Fruit fly (Drosophila melanogaster) whole organism, embryonic: ENCODE results near the gene Fmr1.

Experiments
- ATbp ChIP-seq: fragments of 200-800 bp; sonication (Bioruptor generic); optimal IDR thresholded peaks from 2 replicates; lab custom pipeline; 2017; ENCODE audit warnings: missing biosample characterization, mild to moderate bottlenecking, missing genetic modification characterization, missing genetic modification reagents
- Adf1 ChIP-seq: fragments of 200-800 bp; sonication (Bioruptor generic); IDR thresholded peaks from 2 replicates; pipeline ENCODE4 v1.3.6; 2022; ENCODE audit warnings: missing biosample characterization, missing genetic modification characterization
- Aef1 ChIP-seq: fragments of 200-800 bp; sonication (Bioruptor generic); IDR thresholded peaks from 3 replicates; pipeline ENCODE4 v1.3.6; 2022; ENCODE audit warnings: missing biosample characterization, missing genetic modification characterization
- Atf-2 ChIP-seq: fragments of 200-800 bp; sonication (Bioruptor generic); optimal IDR thresholded peaks from 2 replicates; lab custom pipeline; 2016; ENCODE audit warnings: missing biosample characterization, missing genetic modification characterization
- Awh ChIP-seq: fragments of 200-800 bp; sonication (Bioruptor generic); IDR thresholded peaks from 2 replicates; pipeline ENCODE4, ENCODE4 v1.3.6; 2022; ENCODE audit warnings: missing biosample characterization, missing genetic modification characterization
- CG11504 ChIP-seq: fragments of 200-800 bp; sonication (Bioruptor generic); optimal IDR thresholded peaks from 3 replicates; lab custom pipeline; 2019; ENCODE audit warnings: missing biosample characterization, mild to moderate bottlenecking, missing genetic modification characterization, moderate library complexity
- CG1233 ChIP-seq: fragments of 200-800 bp; sonication (Bioruptor generic); optimal IDR thresholded peaks from 4 replicates; lab custom pipeline; 2018; ENCODE audit warnings: missing biosample characterization, mild to moderate bottlenecking, missing genetic modification characterization
- CG12391 ChIP-seq: fragments of 200-800 bp; sonication (Bioruptor generic); optimal IDR thresholded peaks from 3 replicates; lab custom pipeline; 2018; ENCODE audit warnings: missing biosample characterization, mild to moderate bottlenecking, missing genetic modification characterization, moderate library complexity
- CG14050 ChIP-seq: fragments of 200-800 bp; sonication (Bioruptor generic); IDR thresholded peaks from 3 replicates; pipeline ENCODE4 v1.3.6; 2022; ENCODE audit warnings: missing biosample characterization, missing genetic modification characterization
- CG14667 ChIP-seq: fragments of 200-800 bp; sonication (Bioruptor generic); IDR thresholded peaks from 2 replicates; pipeline ENCODE4 v1.3.6; 2022; ENCODE audit warnings: missing biosample characterization, missing genetic modification characterization
- CG15073 ChIP-seq: fragments of 200-800 bp; sonication (Bioruptor generic); optimal IDR thresholded peaks from 2 replicates; lab custom pipeline; 2016; ENCODE audit warnings: missing biosample characterization, missing genetic modification characterization
- CG1792 ChIP-seq: fragments of 200-800 bp; sonication (Bioruptor generic); optimal IDR thresholded peaks from 2 replicates; lab custom pipeline; 2016; ENCODE audit warnings: missing biosample characterization, missing genetic modification characterization
- CG31365 ChIP-seq: fragments of 200-800 bp; sonication (Bioruptor generic); optimal IDR thresholded peaks from 2 replicates; lab custom pipeline; 2018; ENCODE audit warnings: missing biosample characterization, mild to moderate bottlenecking, missing genetic modification characterization
- CG32532 ChIP-seq: fragments of 200-800 bp; sonication (Bioruptor generic); IDR thresholded peaks from 2 replicates; pipeline ENCODE4 v1.3.6; 2022; ENCODE audit warnings: missing biosample characterization, missing genetic modification characterization
- CG4707 ChIP-seq: fragments of 200-800 bp; sonication (Bioruptor generic); optimal IDR thresholded peaks from 2 replicates; lab custom pipeline; 2018; ENCODE audit warnings: missing biosample characterization, mild to moderate bottlenecking, missing genetic modification characterization, moderate library complexity
- CG6272 ChIP-seq: fragments of 200-800 bp; sonication (Bioruptor generic); IDR thresholded peaks from 2 replicates; pipeline ENCODE4 v1.3.6; 2022; ENCODE audit warnings: missing biosample characterization, missing genetic modification characterization
- CG7928 ChIP-seq: fragments of 200-800 bp; sonication (Bioruptor generic); optimal IDR thresholded peaks from 2 replicates; lab custom pipeline; 2017; ENCODE audit warnings: missing biosample characterization, mild to moderate bottlenecking, missing genetic modification characterization
- CG8089 ChIP-seq: fragments of 200-800 bp; sonication (Bioruptor generic); optimal IDR thresholded peaks from 3 replicates; lab custom pipeline; 2016; ENCODE audit warnings: missing biosample characterization, missing genetic modification characterization
- CTCF ChIP-seq: fragments of 200-800 bp; sonication (Bioruptor generic); optimal IDR thresholded peaks from 2 replicates; lab custom pipeline; 2017; ENCODE audit warnings: missing biosample characterization, mild to moderate bottlenecking, missing genetic modification characterization, moderate library complexity
- Dfd ChIP-seq, 2 experiments: fragments of >200 bp; optimal IDR thresholded peaks; 2 replicates each; lab custom pipeline; 2017; ENCODE audit warnings: missing biosample characterization in 2 of 2, missing genetic modification characterization in 2 of 2
- Dp ChIP-seq: fragments of 200-800 bp; sonication (Bioruptor generic); optimal IDR thresholded peaks from 2 replicates; lab custom pipeline; 2018; ENCODE audit warnings: missing biosample characterization, mild to moderate bottlenecking, missing genetic modification characterization, moderate library complexity
- Drgx ChIP-seq: fragments of 200-800 bp; sonication (Bioruptor generic); IDR thresholded peaks from 2 replicates; pipeline ENCODE4 v1.3.6; 2022; ENCODE audit warnings: missing biosample characterization, missing genetic modification characterization
- Eip74EF ChIP-seq, 2 experiments: fragments of 200-800 bp in 1 of 2; fragments of >200 bp in 1 of 2; sonication (Bioruptor generic) in 1 of 2; optimal IDR thresholded peaks; 2 replicates each; lab custom pipeline; 2017 to 2019; ENCODE audit warnings: missing biosample characterization in 2 of 2, missing genetic modification characterization in 2 of 2, mild to moderate bottlenecking in 1 of 2, moderate library complexity in 1 of 2
- GATAe ChIP-seq: fragments of 200-800 bp; sonication (Bioruptor generic); conservative IDR thresholded peaks from 2 replicates; pipeline ENCODE4 v1.3.6; 2022; ENCODE audit warnings: missing biosample characterization, missing genetic modification characterization
- HLHmδ ChIP-seq: fragments of 200-800 bp; sonication (Bioruptor generic); optimal IDR thresholded peaks from 2 replicates; lab custom pipeline; 2018; ENCODE audit warnings: missing biosample characterization, mild to moderate bottlenecking, missing genetic modification characterization, moderate library complexity
- Hr3 ChIP-seq: fragments of 200-800 bp; sonication (Bioruptor generic); optimal IDR thresholded peaks from 3 replicates; lab custom pipeline; 2016; ENCODE audit warnings: missing biosample characterization, missing genetic modification characterization
- MTF-1 ChIP-seq: fragments of 200-800 bp; sonication (Bioruptor generic); optimal IDR thresholded peaks from 2 replicates; lab custom pipeline; 2018; ENCODE audit warnings: missing biosample characterization, mild to moderate bottlenecking, missing genetic modification characterization, borderline replicate concordance
- Med ChIP-seq: fragments of 200-800 bp; sonication (Bioruptor generic); peaks from one replicate; lab custom pipeline; 2016; ENCODE audit warnings: missing biosample characterization, missing genetic modification characterization, mild to moderate bottlenecking, inconsistent platforms, moderate library complexity
- Myb ChIP-seq: fragments of 200-800 bp; sonication (Bioruptor generic); optimal IDR thresholded peaks from 2 replicates; lab custom pipeline; 2016; ENCODE audit warnings: missing biosample characterization, missing genetic modification characterization
- Opbp ChIP-seq: fragments of 200-800 bp; sonication (Bioruptor generic); IDR thresholded peaks from 3 replicates; pipeline ENCODE4 v1.3.6; 2022; ENCODE audit warnings: missing biosample characterization, missing genetic modification characterization; ENCODE audit not compliant: partially characterized antibody
- Vsx1 ChIP-seq: fragments of 200-800 bp; sonication (Bioruptor generic); optimal IDR thresholded peaks from 2 replicates; lab custom pipeline; 2017; ENCODE audit warnings: missing biosample characterization, mild to moderate bottlenecking, missing genetic modification characterization, missing genetic modification reagents
- ab ChIP-seq: fragments of 200-800 bp; sonication (Bioruptor generic); optimal IDR thresholded peaks from 2 replicates; lab custom pipeline; 2016; ENCODE audit warnings: missing biosample characterization, missing genetic modification characterization
- ara ChIP-seq: fragments of 200-800 bp; sonication (Bioruptor generic); IDR thresholded peaks from 2 replicates; pipeline ENCODE4 v1.3.6; 2022; ENCODE audit warnings: missing biosample characterization, missing genetic modification characterization
- caup ChIP-seq: fragments of 200-800 bp; sonication (Bioruptor generic); optimal IDR thresholded peaks from 3 replicates; lab custom pipeline; 2017; ENCODE audit warnings: missing biosample characterization, mild to moderate bottlenecking, missing genetic modification characterization, moderate library complexity; ENCODE audit not compliant: severe bottlenecking
- disco-r ChIP-seq: fragments of 200-800 bp; sonication (Bioruptor generic); optimal IDR thresholded peaks from 2 replicates; lab custom pipeline; 2016; ENCODE audit warnings: missing biosample characterization, missing genetic modification characterization
- emc ChIP-seq: fragments of 200-800 bp; sonication (Bioruptor generic); optimal IDR thresholded peaks from 2 replicates; lab custom pipeline; 2016; ENCODE audit warnings: missing biosample characterization, missing genetic modification characterization
- ems ChIP-seq: fragments of 200-800 bp; sonication (Bioruptor generic); optimal IDR thresholded peaks from 3 replicates; lab custom pipeline; 2016; ENCODE audit warnings: missing biosample characterization, missing genetic modification characterization
- hbn ChIP-seq: fragments of 200-800 bp; sonication (Bioruptor generic); IDR thresholded peaks from 2 replicates; pipeline ENCODE4 v1.3.6; 2022; ENCODE audit warnings: missing biosample characterization, missing genetic modification characterization; ENCODE audit not compliant: partially characterized antibody
- kay ChIP-seq: fragments of 200-800 bp; sonication (Bioruptor generic); optimal IDR thresholded peaks from 2 replicates; lab custom pipeline; 2016; ENCODE audit warnings: missing biosample characterization, missing genetic modification characterization
- klu ChIP-seq: fragments of 200-800 bp; sonication (Bioruptor generic); IDR thresholded peaks from 2 replicates; pipeline ENCODE4 v1.3.6; 2022; ENCODE audit warnings: missing biosample characterization, missing genetic modification characterization
- mirr ChIP-seq: fragments of 200-800 bp; sonication (Bioruptor generic); optimal IDR thresholded peaks from 3 replicates; lab custom pipeline; 2018; ENCODE audit warnings: missing biosample characterization, mild to moderate bottlenecking, missing genetic modification characterization
- mld ChIP-seq: fragments of 200-800 bp; sonication (Bioruptor generic); IDR thresholded peaks from 3 replicates; pipeline ENCODE4 v1.3.6; 2022; ENCODE audit warnings: missing biosample characterization, missing genetic modification characterization; ENCODE audit not compliant: partially characterized antibody
- nau ChIP-seq: fragments of 200-800 bp; sonication (Bioruptor generic); optimal IDR thresholded peaks from 3 replicates; lab custom pipeline; 2017; ENCODE audit warnings: missing biosample characterization, mild to moderate bottlenecking, missing genetic modification characterization, missing genetic modification reagents
- pan ChIP-seq, 4 experiments: fragments of >200 bp in 3 of 4; fragments of 200-800 bp in 1 of 4; sonication (Bioruptor generic) in 1 of 4; optimal IDR thresholded peaks in 3 of 4; IDR thresholded peaks in 1 of 4; 2 replicates each; pipeline versions ENCODE4 v1.3.6 to Lab custom; 2017 to 2022; ENCODE audit warnings: missing biosample characterization in 2 of 4, missing genetic modification characterization in 2 of 4, mixed read lengths in 1 of 4
- peb ChIP-seq: fragments of 200-800 bp; sonication (Bioruptor generic); IDR thresholded peaks from 2 replicates; pipeline ENCODE4 v1.3.6; 2022; ENCODE audit warnings: missing biosample characterization, missing genetic modification characterization
- pita ChIP-seq: fragments of 200-800 bp; sonication (Bioruptor generic); optimal IDR thresholded peaks from 2 replicates; lab custom pipeline; 2017; ENCODE audit warnings: missing biosample characterization, mild to moderate bottlenecking, missing genetic modification characterization
- pnt ChIP-seq: fragments of 200-800 bp; sonication (Bioruptor generic); optimal IDR thresholded peaks from 3 replicates; lab custom pipeline; 2016; ENCODE audit warnings: missing biosample characterization, missing genetic modification characterization
- sim ChIP-seq: fragments of 200-800 bp; sonication (Bioruptor generic); IDR thresholded peaks from 2 replicates; pipeline ENCODE4 v1.3.6; 2022; ENCODE audit warnings: missing biosample characterization, missing genetic modification characterization
- so ChIP-seq: fragments of 200-800 bp; sonication (Bioruptor generic); IDR thresholded peaks from 3 replicates; pipeline ENCODE4 v1.3.6; 2022; ENCODE audit warnings: missing biosample characterization, missing genetic modification characterization
- tup ChIP-seq: fragments of 200-800 bp; sonication (Bioruptor generic); optimal IDR thresholded peaks from 2 replicates; lab custom pipeline; 2016; ENCODE audit warnings: missing biosample characterization, mild to moderate bottlenecking, missing genetic modification characterization, moderate library complexity
- unpg ChIP-seq: fragments of 200-800 bp; sonication (Bioruptor generic); optimal IDR thresholded peaks from 3 replicates; lab custom pipeline; 2018; ENCODE audit warnings: missing biosample characterization, mild to moderate bottlenecking, missing genetic modification characterization, moderate library complexity

The Fmr1 gene

DNA sequence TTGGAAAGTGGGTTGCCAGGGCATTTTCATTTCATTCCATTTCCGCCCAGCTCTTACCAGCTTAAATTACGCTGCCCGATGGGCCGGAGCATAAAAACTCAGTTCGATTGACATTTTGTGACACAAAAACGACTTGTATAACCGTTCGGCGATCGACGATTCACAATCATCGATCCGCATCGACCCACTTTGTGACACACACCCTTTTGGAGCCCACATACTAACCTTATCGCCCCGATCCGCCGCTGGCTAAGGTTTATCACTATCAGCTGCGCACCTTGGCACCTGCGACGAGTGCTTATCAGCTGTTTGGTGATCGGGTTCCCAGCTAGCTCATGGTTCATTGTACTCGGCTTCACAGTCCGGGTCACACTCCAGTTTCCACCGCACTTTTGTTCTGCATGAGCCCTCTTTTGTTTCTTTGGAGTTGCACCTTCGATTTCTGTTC, 10.5 kb downstream of the Fmr1 start (continued):
- TF ChIP-seq pan (optimal IDR thresholded peaks at IDR 0.05; lab: Kevin White, UChicago), result no peak
- peak in 1 of 2 experiments; percentile 16 for TF ChIP-seq pan (GFP tag; optimal IDR thresholded peaks at IDR 0.05 in 1 of 2, IDR thresholded peaks at IDR 0.05 in 1 of 2)
- no peak for TF ChIP-seq Hr3 (GFP tag; lab: Kevin White, UChicago)
- no peak for TF ChIP-seq CG14667 (GFP tag; lab: Robert Waterston, UW)
- no peak for TF ChIP-seq Aef1 (GFP tag; lab: Robert Waterston, UW)
- no peak for TF ChIP-seq disco-r (GFP tag; lab: Kevin White, UChicago)
- TF ChIP-seq pnt (GFP tag; lab: Kevin White, UChicago), result no peak
- TF ChIP-seq Myb (GFP tag; lab: Kevin White, UChicago), result no peak
- TF ChIP-seq CG32532 (GFP tag; lab: Robert Waterston, UW), result 0 out of 2 replicates have a peak, but pooled peaks have one; percentile 24
- TF ChIP-seq sim, result no peak
- TF ChIP-seq CG1233 (GFP tag; lab: Kevin White, UChicago), result no peak
- TF ChIP-seq Vsx1, result no peak
- TF ChIP-seq CTCF (GFP tag; lab: Kevin White, UChicago), result no peak
- TF ChIP-seq GATAe, result peak; percentile 77
- TF ChIP-seq klu, result no peak
- no peak for TF ChIP-seq CG7928 (GFP tag; lab: Kevin White, UChicago)
- no peak for TF ChIP-seq unpg
- TF ChIP-seq pita (GFP tag; lab: Kevin White, UChicago), result no peak
- no peak for TF ChIP-seq emc (GFP tag; lab: Kevin White, UChicago)
- TF ChIP-seq CG12391 (tag; lab: Kevin White, UChicago), result no peak
- no peak for TF ChIP-seq ara (GFP tag; lab: Robert Waterston, UW)
- no peak for TF ChIP-seq ATbp (GFP tag; lab: Kevin White, UChicago)
- TF ChIP-seq CG6272 (GFP tag; lab: Robert Waterston, UW), result no peak
- TF ChIP-seq CG15073 (GFP tag; lab: Kevin White, UChicago), result no peak
- no peak for TF ChIP-seq MTF-1 (GFP tag; lab: Kevin White, UChicago)
- TF ChIP-seq CG14050 (GFP tag; lab: Robert Waterston, UW), result no peak
- TF ChIP-seq ab, result no peak
- no peak for TF ChIP-seq Dfd (GFP tag; optimal IDR thresholded peaks at IDR 0.05; lab: Kevin White, UChicago)
- TF ChIP-seq mld (GFP tag; lab: Robert Waterston, UW), result no peak
- TF ChIP-seq Dp (GFP tag; lab: Kevin White, UChicago), result no peak
- peak; percentile 82 for TF ChIP-seq mirr (GFP tag; lab: Kevin White, UChicago)
- TF ChIP-seq HLHmδ, result no peak
- TF ChIP-seq Eip74EF (GFP tag; optimal IDR thresholded peaks at IDR 0.05; lab: Kevin White, UChicago), result peak in 1 of 2 experiments; percentile 58
- no peak for TF ChIP-seq Drgx (GFP tag; lab: Robert Waterston, UW)
- TF ChIP-seq ems, result no peak
- no peak for TF ChIP-seq Atf-2
- TF ChIP-seq caup, result peak; percentile 10
- no peak for TF ChIP-seq peb (GFP tag; lab: Robert Waterston, UW)
- no peak for TF ChIP-seq nau
- no peak for TF ChIP-seq CG8089
- peak; percentile 79 for TF ChIP-seq Med (GFP tag; lab: Kevin White, UChicago)
- TF ChIP-seq Opbp, result no peak
- no peak for TF ChIP-seq CG4707 (GFP tag; lab: Kevin White, UChicago)
- TF ChIP-seq CG1792, result no peak
- TF ChIP-seq CG31365 (tag; lab: Kevin White, UChicago), result no peak
- TF ChIP-seq so (GFP tag; lab: Robert Waterston, UW), result 0 out of 3 replicates have a peak, but pooled peaks have one; percentile 17
- TF ChIP-seq tup (GFP tag; lab: Kevin White, UChicago), result no peak
- no peak for TF ChIP-seq kay (GFP tag; lab: Kevin White, UChicago)
- TF ChIP-seq hbn (GFP tag; lab: Robert Waterston, UW), result no peak
- TF ChIP-seq Adf1, result no peak; the same call in 1 of the 2 replicates
- TF ChIP-seq CG11504 (tag; lab: Kevin White, UChicago), result no peak
- no peak for TF ChIP-seq Awh (GFP tag; lab: Robert Waterston, UW)
